Worm (Caenorhabditis elegans) whole organism, young adult: ENCODE results near the gene C27B7.6.
A peak's percentile ranks its signal among the peaks of the same experiment; 100 is the strongest.

Experiments
- B0019.2 ChIP-seq: fragments of 200-800 bp; sonication (Bioruptor generic); conservative IDR thresholded peaks from 2 replicates; pipeline ENCODE4 v1.3.6; 2022; ENCODE audit warnings: missing genetic modification reagents, missing genetic modification characterization, missing compliant biosample characterization
- B0336.3 ChIP-seq: fragments of 200-800 bp; sonication (Bioruptor generic); IDR thresholded peaks from 2 replicates; pipeline ENCODE4 v1.3.6; 2022; ENCODE audit warnings: missing genetic modification characterization, missing compliant biosample characterization
- C06A6.2 ChIP-seq: fragments of 200-800 bp; sonication (Bioruptor generic); conservative IDR thresholded peaks from 2 replicates; pipeline ENCODE4 v1.3.6; 2022; ENCODE audit warnings: missing genetic modification characterization, missing compliant biosample characterization
- C17E4.6 ChIP-seq: fragments of 200-800 bp; sonication (Bioruptor generic); IDR thresholded peaks from 2 replicates; pipeline ENCODE4 v1.3.6; 2022; ENCODE audit warnings: missing genetic modification reagents, missing genetic modification characterization, missing compliant biosample characterization
- F37B4.10 ChIP-seq: fragments of 200-800 bp; sonication (Bioruptor generic); IDR thresholded peaks from 2 replicates; pipeline ENCODE4 v1.3.6; 2022; ENCODE audit warnings: missing genetic modification characterization, missing compliant biosample characterization
- F55B11.4 ChIP-seq: sonication (generic microtip); optimal IDR thresholded peaks from 2 replicates; lab custom pipeline; 2016; ENCODE audit warnings: missing compliant biosample characterization, missing genetic modification characterization, borderline replicate concordance; ENCODE audit not compliant: insufficient read depth
- F57A8.1 ChIP-seq: fragments of 200-800 bp; sonication (Bioruptor generic); optimal IDR thresholded peaks from 2 replicates; lab custom pipeline; 2018; ENCODE audit warnings: mild to moderate bottlenecking, missing genetic modification characterization, moderate library complexity, missing compliant biosample characterization
- Y53F4B.3 ChIP-seq: fragments of 200-800 bp; sonication (Bioruptor generic); IDR thresholded peaks from 2 replicates; pipeline ENCODE4 v1.3.6; 2022; ENCODE audit warnings: missing genetic modification reagents, missing genetic modification characterization, missing compliant biosample characterization
- Y95B8A.8 ChIP-seq: fragments of 200-800 bp; sonication (Bioruptor generic); IDR thresholded peaks from 2 replicates; pipeline ENCODE4 v1.3.6; 2022; ENCODE audit warnings: missing genetic modification reagents, missing genetic modification characterization, missing compliant biosample characterization
- ZK185.1 ChIP-seq: sonication (generic microtip); optimal IDR thresholded peaks from 2 replicates; lab custom pipeline; 2016; ENCODE audit warnings: mild to moderate bottlenecking, missing genetic modification characterization, missing compliant biosample characterization; ENCODE audit not compliant: poor library complexity, severe bottlenecking
- atf-7 ChIP-seq: sonication (generic microtip); optimal IDR thresholded peaks from 2 replicates; lab custom pipeline; 2017; ENCODE audit warnings: mild to moderate bottlenecking, missing genetic modification characterization, missing compliant biosample characterization
- bed-1 ChIP-seq: fragments of 200-800 bp; sonication (Bioruptor generic); IDR thresholded peaks from 2 replicates; pipeline ENCODE4 v1.3.6; 2022; ENCODE audit warnings: missing genetic modification reagents, missing genetic modification characterization, missing compliant biosample characterization
- ceh-100 ChIP-seq: fragments of 200-800 bp; sonication (Bioruptor generic); IDR thresholded peaks from 2 replicates; pipeline ENCODE4 v1.3.6; 2022; ENCODE audit warnings: missing genetic modification reagents, missing genetic modification characterization, missing compliant biosample characterization
- chd-7 ChIP-seq: sonication (generic microtip); optimal IDR thresholded peaks from 2 replicates; lab custom pipeline; 2016; ENCODE audit warnings: mild to moderate bottlenecking, missing genetic modification characterization, moderate library complexity, missing compliant biosample characterization
- dpl-1 ChIP-seq: fragments of 150-350 bp; optimal IDR thresholded peaks from 2 replicates; lab custom pipeline; 2014; ENCODE audit warnings: missing biosample characterization, missing genetic modification reagents, missing genetic modification characterization
- efl-1 ChIP-seq: fragments of 150-350 bp; optimal IDR thresholded peaks from 2 replicates; lab custom pipeline; 2014; ENCODE audit warnings: missing biosample characterization, missing genetic modification reagents, missing genetic modification characterization
- ekl-4 ChIP-seq: fragments of 200-800 bp; sonication (Bioruptor generic); IDR thresholded peaks from 2 replicates; pipeline ENCODE4 v1.3.6; 2022; ENCODE audit warnings: missing genetic modification reagents, missing genetic modification characterization, missing compliant biosample characterization
- fkh-3 ChIP-seq: sonication (generic microtip); optimal IDR thresholded peaks from 2 replicates; lab custom pipeline; 2016; ENCODE audit warnings: mild to moderate bottlenecking, missing genetic modification characterization, missing compliant biosample characterization
- him-1 ChIP-seq: sonication (generic microtip); optimal IDR thresholded peaks from 2 replicates; lab custom pipeline; 2016; ENCODE audit warnings: missing genotype, missing genetic modification reagents, missing genetic modification characterization, missing compliant biosample characterization
- hlh-26 ChIP-seq: fragments of 200-800 bp; sonication (Bioruptor generic); conservative IDR thresholded peaks from 2 replicates; pipeline ENCODE4 v1.3.6; 2022; ENCODE audit warnings: missing genetic modification reagents, missing genetic modification characterization, missing compliant biosample characterization
- hsf-1 ChIP-seq: fragments of 200-800 bp; sonication (Bioruptor generic); IDR thresholded peaks from 2 replicates; pipeline ENCODE4 v1.3.6; 2022; ENCODE audit warnings: missing genetic modification reagents, missing genetic modification characterization, missing compliant biosample characterization
- let-607 ChIP-seq, 2 experiments: fragments of 200-800 bp in 1 of 2; sonication (Bioruptor generic) in 1 of 2; sonication (generic microtip) in 1 of 2; optimal IDR thresholded peaks; 2 replicates each; lab custom pipeline; 2016 to 2018; ENCODE audit warnings: mild to moderate bottlenecking in 2 of 2, missing compliant biosample characterization in 2 of 2, missing genetic modification characterization in 2 of 2, moderate library complexity in 2 of 2, missing genotype in 1 of 2
- lin-26 ChIP-seq: fragments of 200-800 bp; sonication (Bioruptor generic); IDR thresholded peaks from 2 replicates; pipeline ENCODE4 v1.3.6; 2022; ENCODE audit warnings: missing genetic modification reagents, missing genetic modification characterization, missing compliant biosample characterization
- lin-35 ChIP-seq, 3 experiments: fragments of 150-350 bp in 2 of 3; sonication (generic microtip) in 1 of 3; optimal IDR thresholded peaks; 2 replicates each; lab custom pipeline; 2014 to 2018; ENCODE audit warnings: missing biosample characterization in 3 of 3, missing genetic modification characterization in 3 of 3, missing genetic modification reagents in 3 of 3
- mcd-1 ChIP-seq: fragments of 200-800 bp; sonication (Bioruptor generic); IDR thresholded peaks from 2 replicates; pipeline ENCODE4 v1.3.6; 2022; ENCODE audit warnings: missing genetic modification reagents, missing genetic modification characterization, missing compliant biosample characterization
- mes-4 ChIP-seq: sonication (generic microtip); optimal IDR thresholded peaks from 2 replicates; lab custom pipeline; 2016; ENCODE audit warnings: missing genotype, missing genetic modification characterization, missing compliant biosample characterization
- nfya-2 ChIP-seq: fragments of 200-800 bp; sonication (Bioruptor generic); IDR thresholded peaks from 2 replicates; pipeline ENCODE4 v1.3.6; 2022; ENCODE audit warnings: missing genetic modification reagents, missing genetic modification characterization, missing compliant biosample characterization
- nhr-120 ChIP-seq: fragments of 200-800 bp; sonication (Bioruptor generic); IDR thresholded peaks from 2 replicates; pipeline ENCODE4 v1.3.6; 2022; ENCODE audit warnings: missing genetic modification characterization, missing compliant biosample characterization
- nhr-179 ChIP-seq: sonication (generic microtip); optimal IDR thresholded peaks from 2 replicates; lab custom pipeline; 2016; ENCODE audit warnings: mild to moderate bottlenecking, missing genetic modification characterization, missing compliant biosample characterization
- nhr-90 ChIP-seq: sonication (generic microtip); optimal IDR thresholded peaks from 2 replicates; lab custom pipeline; 2016; ENCODE audit warnings: missing genotype, mild to moderate bottlenecking, missing genetic modification characterization, missing compliant biosample characterization
- rec-8 ChIP-seq, 2 experiments: sonication (generic microtip); optimal IDR thresholded peaks; 2 replicates each; lab custom pipeline; 2016; ENCODE audit warnings: mild to moderate bottlenecking in 2 of 2, missing genetic modification characterization in 2 of 2, missing genetic modification reagents in 2 of 2, missing genotype in 2 of 2, missing biosample characterization in 1 of 2, missing compliant biosample characterization in 1 of 2, moderate library complexity in 1 of 2
- snpc-1.1 ChIP-seq: sonication (generic microtip); optimal IDR thresholded peaks from 2 replicates; lab custom pipeline; 2017; ENCODE audit warnings: missing genetic modification characterization, mild to moderate bottlenecking, missing compliant biosample characterization, antibody characterized with exemption, moderate library complexity, missing genotype, missing genetic modification reagents; ENCODE audit not compliant: insufficient read depth
- snpc-1.3 ChIP-seq: sonication (generic microtip); optimal IDR thresholded peaks from 2 replicates; lab custom pipeline; 2017; ENCODE audit warnings: missing genetic modification characterization, mild to moderate bottlenecking, missing compliant biosample characterization, antibody characterized with exemption, moderate library complexity, missing genotype, missing genetic modification reagents; ENCODE audit not compliant: insufficient read depth
- snpc-4 ChIP-seq, 5 experiments: fragments of 150-350 bp in 1 of 5; sonication (generic microtip) in 4 of 5; optimal IDR thresholded peaks; 2 replicates each; lab custom pipeline; 2014 to 2018; ENCODE audit warnings: missing genetic modification characterization in 5 of 5, missing biosample characterization in 3 of 5, antibody characterized with exemption in 2 of 5, mild to moderate bottlenecking in 2 of 5, missing compliant biosample characterization in 2 of 5, missing genotype in 2 of 5, moderate library complexity in 2 of 5, missing genetic modification reagents in 1 of 5
- sptf-2 ChIP-seq: fragments of 200-800 bp; sonication (Bioruptor generic); optimal IDR thresholded peaks from 2 replicates; lab custom pipeline; 2018; ENCODE audit warnings: mild to moderate bottlenecking, missing genetic modification characterization, missing compliant biosample characterization
- unc-130 ChIP-seq: sonication (generic microtip); optimal IDR thresholded peaks from 2 replicates; lab custom pipeline; 2016; ENCODE audit warnings: missing genetic modification reagents, missing genetic modification characterization, missing compliant biosample characterization
- ztf-25 ChIP-seq: fragments of 200-800 bp; sonication (Bioruptor generic); IDR thresholded peaks from 2 replicates; pipeline ENCODE4 v1.3.6; 2022; ENCODE audit warnings: missing genetic modification reagents, missing genetic modification characterization, missing compliant biosample characterization
- ztf-28 ChIP-seq: fragments of 200-800 bp; sonication (Bioruptor generic); IDR thresholded peaks from 2 replicates; pipeline ENCODE4 v1.3.6; 2022; ENCODE audit warnings: missing genetic modification reagents, missing genetic modification characterization, missing compliant biosample characterization

Gene C27B7.6

ce11 chrIV:8927093-8927492, 20.9 kb upstream of the C27B7.6 start (continued):
- TF ChIP-seq B0019.2, result 0 out of 2 replicates have a peak, but pooled peaks have one; percentile 43
- peak; percentile 95 for TF ChIP-seq snpc-1.3 (tag; lab: Kevin White, UChicago)
- peak; percentile 91 for TF ChIP-seq ZK185.1 (tag; lab: Kevin White, UChicago)
- TF ChIP-seq lin-26 (GFP tag; lab: Robert Waterston, UW), result peak; percentile 97
- TF ChIP-seq bed-1, result 0 out of 2 replicates have a peak, but pooled peaks have one; percentile 65
- peak; percentile 95 for TF ChIP-seq sptf-2 (GFP tag; lab: Kevin White, UChicago)
- TF ChIP-seq C17E4.6 (GFP tag; lab: Robert Waterston, UW), result peak; percentile 60
- peak; percentile 70 for TF ChIP-seq F57A8.1 (GFP tag; lab: Kevin White, UChicago)
- TF ChIP-seq ekl-4, result peak; percentile 89
- peak; percentile 84 for TF ChIP-seq unc-130 (GFP tag; lab: Kevin White, UChicago)
- peak; percentile 79 for TF ChIP-seq mcd-1 (GFP tag; lab: Robert Waterston, UW)
- TF ChIP-seq snpc-4 (GFP tag; optimal IDR thresholded peaks at IDR 0.05; lab: Kevin White, UChicago), result peak; percentile 65
- peak; percentile 31 to 84 (median 81) for TF ChIP-seq snpc-4 (tag; optimal IDR thresholded peaks at IDR 0.05; lab: Kevin White, UChicago)
- peak; percentile 62; the same call in 1 of the 2 replicates for TF ChIP-seq ztf-25
- TF ChIP-seq ztf-28 (GFP tag; lab: Robert Waterston, UW), result peak; percentile 85
- TF ChIP-seq nhr-90 (tag; lab: Kevin White, UChicago), result peak; percentile 96
- TF ChIP-seq him-1 (tag; lab: Kevin White, UChicago), result peak; percentile 68
- peak; percentile 59 for TF ChIP-seq mes-4
- peak; percentile 93 for TF ChIP-seq fkh-3 (tag; lab: Kevin White, UChicago)
- peak; percentile 90 to 94 for TF ChIP-seq rec-8 (tag; optimal IDR thresholded peaks at IDR 0.05; lab: Kevin White, UChicago)
- no peak for TF ChIP-seq F55B11.4 (tag; lab: Kevin White, UChicago)
- TF ChIP-seq hsf-1 (GFP tag; lab: Robert Waterston, UW), result peak; percentile 69
- peak; percentile 78 for TF ChIP-seq nhr-179 (tag; lab: Kevin White, UChicago)
- 0 out of 2 replicates have a peak, but pooled peaks have one; percentile 15 for TF ChIP-seq Y53F4B.3
- peak; percentile 11 for TF ChIP-seq dpl-1 (GFP tag; lab: Kevin White, UChicago)
- peak; percentile 56 for TF ChIP-seq snpc-1.1
- TF ChIP-seq Y95B8A.8 (GFP tag; lab: Robert Waterston, UW), result 0 out of 2 replicates have a peak, but pooled peaks have one; percentile 40
- TF ChIP-seq B0336.3 (GFP tag; lab: Robert Waterston, UW), result peak; percentile 89
- TF ChIP-seq chd-7 (tag; lab: Kevin White, UChicago), result peak; percentile 94
- peak in 1 of 3 experiments; percentile 84 for TF ChIP-seq lin-35 (GFP tag; optimal IDR thresholded peaks at IDR 0.05; lab: Kevin White, UChicago)
- TF ChIP-seq F37B4.10 (GFP tag; lab: Robert Waterston, UW), result no peak
- TF ChIP-seq efl-1 (GFP tag; lab: Kevin White, UChicago), result peak; percentile 40
- TF ChIP-seq nfya-2 (GFP tag; lab: Robert Waterston, UW), result no peak
- TF ChIP-seq let-607 (tag; optimal IDR thresholded peaks at IDR 0.05; lab: Kevin White, UChicago), result peak; percentile 54 to 64
- TF ChIP-seq ceh-100, result peak; percentile 74
- TF ChIP-seq hlh-26 (GFP tag; lab: Robert Waterston, UW), result no peak
- peak; percentile 84 for TF ChIP-seq atf-7
- peak; percentile 89; the same call in 1 of the 2 replicates for TF ChIP-seq nhr-120 (GFP tag; lab: Robert Waterston, UW)
- TF ChIP-seq C06A6.2, result peak; percentile 73; the same call in 1 of the 2 replicates
